Worm (Caenorhabditis elegans) whole organism, young adult: ENCODE results near the gene ani-2.

Experiments used
- B0336.3 ChIP-seq: fragments of 200-800 bp; sonication (Bioruptor generic); IDR thresholded peaks from 2 replicates; pipeline ENCODE4 v1.3.6; 2022; ENCODE audit warnings: missing genetic modification characterization, missing compliant biosample characterization
- F22D6.2 ChIP-seq: sonication (generic microtip); optimal IDR thresholded peaks from 2 replicates; lab custom pipeline; 2016; ENCODE audit warnings: mild to moderate bottlenecking, missing genetic modification characterization, missing compliant biosample characterization
- F52B5.7 ChIP-seq: sonication (generic microtip); optimal IDR thresholded peaks from 2 replicates; lab custom pipeline; 2016; ENCODE audit warnings: mild to moderate bottlenecking, missing genetic modification characterization, missing compliant biosample characterization
- K11D2.4 ChIP-seq: fragments of 200-800 bp; sonication (Bioruptor generic); IDR thresholded peaks from 2 replicates; pipeline ENCODE4 v1.3.6; 2022; ENCODE audit warnings: missing genetic modification reagents, missing genetic modification characterization, missing compliant biosample characterization
- T07F8.4 ChIP-seq: sonication (generic microtip); optimal IDR thresholded peaks from 2 replicates; lab custom pipeline; 2016; ENCODE audit warnings: mild to moderate bottlenecking, missing genetic modification characterization, moderate library complexity, missing compliant biosample characterization
- akir-1 ChIP-seq: fragments of 200-800 bp; sonication (Bioruptor generic); optimal IDR thresholded peaks from 2 replicates; lab custom pipeline; 2018; ENCODE audit warnings: mild to moderate bottlenecking, missing genetic modification characterization, moderate library complexity, missing compliant biosample characterization
- attf-3 ChIP-seq: fragments of 200-800 bp; sonication (Bioruptor generic); conservative IDR thresholded peaks from 2 replicates; pipeline ENCODE4 v1.3.6; 2022; ENCODE audit warnings: missing genetic modification reagents, missing genetic modification characterization, missing compliant biosample characterization
- nfya-2 ChIP-seq: fragments of 200-800 bp; sonication (Bioruptor generic); IDR thresholded peaks from 2 replicates; pipeline ENCODE4 v1.3.6; 2022; ENCODE audit warnings: missing genetic modification reagents, missing genetic modification characterization, missing compliant biosample characterization
- unc-62 ChIP-seq: fragments of 150-350 bp; optimal IDR thresholded peaks from 2 replicates; lab custom pipeline; 2014; ENCODE audit warnings: missing biosample characterization, missing genetic modification reagents, missing genetic modification characterization
- ztf-18 ChIP-seq: sonication (generic microtip); optimal IDR thresholded peaks from 2 replicates; lab custom pipeline; 2016; ENCODE audit warnings: missing genotype, mild to moderate bottlenecking, missing genetic modification characterization, missing compliant biosample characterization

ce11 chrII:6322979-6323378 is 42.2 kb downstream of the ani-2 start, which contains the start of gene C32D5.4:
- TF ChIP-seq F22D6.2 (tag; lab: Kevin White, UChicago) (no peak), unc-62 (GFP tag; lab: Kevin White, UChicago) (no peak), ztf-18 (tag; lab: Kevin White, UChicago) (no peak), B0336.3 (GFP tag; lab: Robert Waterston, UW) (no peak), nfya-2 (GFP tag; lab: Robert Waterston, UW) (no peak), T07F8.4 (no peak), akir-1 (GFP tag; lab: Kevin White, UChicago) (no peak), F52B5.7 (tag; lab: Kevin White, UChicago) (no peak), attf-3 (GFP tag; lab: Robert Waterston, UW) (no peak), K11D2.4 (GFP tag; lab: Robert Waterston, UW) (no peak)
